Worm (Caenorhabditis elegans): ENCODE measurements around the gene K08D10.13.

DNA sequence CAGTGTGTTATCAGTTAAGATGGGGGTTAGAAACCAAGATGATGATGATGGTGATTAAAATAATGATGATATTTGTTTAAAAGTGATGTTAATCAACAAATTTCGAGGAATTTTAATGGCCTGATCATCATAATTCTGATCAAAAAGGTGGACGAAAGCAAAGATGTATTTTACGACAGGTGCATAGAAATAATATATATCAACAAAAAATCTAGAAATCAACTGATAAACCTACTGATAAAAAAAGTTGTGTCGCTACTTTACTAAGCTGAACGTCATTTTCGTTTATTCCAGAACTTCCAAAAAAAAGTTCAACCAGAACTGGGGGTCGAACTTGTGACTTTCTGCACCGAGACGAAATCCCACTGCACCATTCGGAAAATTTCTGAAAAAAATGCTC, 48.3 kb downstream of the K08D10.13 start, which contains the start of gene mul-1:
- no peak for TF ChIP-seq ztf-11 (tag; optimal IDR thresholded peaks at IDR 0.05)
- no peak for TF ChIP-seq ceh-83 (GFP tag; optimal IDR thresholded peaks at IDR 0.05)
- no peak for TF ChIP-seq blmp-1 (tag; optimal IDR thresholded peaks at IDR 0.05)
- no peak for TF ChIP-seq lsy-2 (tag; optimal IDR thresholded peaks at IDR 0.05)
- no peak for TF ChIP-seq nhr-2 (tag; optimal IDR thresholded peaks at IDR 0.05)
- TF ChIP-seq elt-1 (tag; optimal IDR thresholded peaks at IDR 0.05; ENCODE audit: borderline replicate concordance, insufficient read depth), result no peak
- TF ChIP-seq nhr-237 (tag; optimal IDR thresholded peaks at IDR 0.05), result no peak

Measured in whole organism, mixed stage, embryonic.